Worm (Caenorhabditis elegans) whole organism, dauer: ENCODE measurements around the gene nhx-2.

Experiments
- unc-62 ChIP-seq: sonication (generic microtip); optimal IDR thresholded peaks from 2 replicates; lab custom pipeline; 2017; ENCODE audit warnings: missing biosample characterization, missing genetic modification reagents, missing genetic modification characterization

nhx-2 gene

ce11 chrII:7694745-7695144 is 988 bp upstream of the nhx-2 start:
- no peak for TF ChIP-seq unc-62 (GFP tag; lab: Kevin White, UChicago)

ce11 chrII:7690384-7690783 is 3.4 kb downstream of the nhx-2 start, which contains the start of gene pid-1:
TSS of gene pid-1 (minus strand) at chrII:7690556.
- TF ChIP-seq unc-62 (GFP tag; lab: Kevin White, UChicago), result no peak

- TF ChIP-seq unc-62 (GFP tag; lab: Kevin White, UChicago), result no peak
Observed at ce11 chrII:7684589-7684988, 9.2 kb downstream of the nhx-2 start, which contains the start of gene F18A1.1. TSS of gene F18A1.1 (plus strand) at chrII:7684889.

- no peak for TF ChIP-seq unc-62 (GFP tag; lab: Kevin White, UChicago)
Observed at ce11 chrII:7682488-7682887, 11.3 kb downstream of the nhx-2 start.

ce11 chrII:7681898-7682297 is 11.9 kb downstream of the nhx-2 start, which contains the start of gene lin-26:
TSS of gene lin-26 (plus strand) at chrII:7682198.
- TF ChIP-seq unc-62 (GFP tag; lab: Kevin White, UChicago), result no peak

- TF ChIP-seq unc-62 (GFP tag; lab: Kevin White, UChicago), result no peak
Observed at ce11 chrII:7679499-7680012, 14.2 kb downstream of the nhx-2 start.

- no peak for TF ChIP-seq unc-62 (GFP tag; lab: Kevin White, UChicago)
Observed at ce11 chrII:7678512-7678911, 15.2 kb downstream of the nhx-2 start.

- TF ChIP-seq unc-62 (GFP tag; lab: Kevin White, UChicago), result no peak
Observed at ce11 chrII:7676307-7676905, 17.4 kb downstream of the nhx-2 start.

- TF ChIP-seq unc-62 (GFP tag; lab: Kevin White, UChicago), result no peak
Observed at ce11 chrII:7675752-7676151, 18.0 kb downstream of the nhx-2 start.

- TF ChIP-seq unc-62 (GFP tag; lab: Kevin White, UChicago), result no peak
Observed at ce11 chrII:7671705-7672104, 22.1 kb downstream of the nhx-2 start, which contains the start of gene lir-1. TSS of gene lir-1 (plus strand) at chrII:7672005.

- no peak for TF ChIP-seq unc-62 (GFP tag; lab: Kevin White, UChicago)
Observed at ce11 chrII:7670039-7670438, 23.7 kb downstream of the nhx-2 start.

ce11 chrII:7669409-7669808 is 24.3 kb downstream of the nhx-2 start:
- no peak for TF ChIP-seq unc-62 (GFP tag; lab: Kevin White, UChicago)

- no peak for TF ChIP-seq unc-62 (GFP tag; lab: Kevin White, UChicago)
Observed at ce11 chrII:7666967-7667366, 26.8 kb downstream of the nhx-2 start, which contains the start of gene lir-2. TSS of gene lir-2 (plus strand) at chrII:7667267.

- no peak for TF ChIP-seq unc-62 (GFP tag; lab: Kevin White, UChicago)
Observed at ce11 chrII:7666338-7666737, 27.4 kb downstream of the nhx-2 start.

- no peak for TF ChIP-seq unc-62 (GFP tag; lab: Kevin White, UChicago)
Observed at ce11 chrII:7663704-7664660, 29.8 kb downstream of the nhx-2 start, which contains the start of the genes F18A1.7 and rpa-1. TSS of gene F18A1.7 (minus strand) at chrII:7663754. TSS of gene rpa-1 (plus strand) at chrII:7664582.

ce11 chrII:7663028-7663427 is 30.7 kb downstream of the nhx-2 start:
- no peak for TF ChIP-seq unc-62 (GFP tag; lab: Kevin White, UChicago)
